Fruit fly (Drosophila melanogaster) whole organism, embryonic: ENCODE data around the gene Hr78.

Experiments used
- Ada2b ChIP-seq: fragments of 200-800 bp; sonication (Bioruptor generic); IDR thresholded peaks from 2 replicates; pipeline ENCODE4 v1.3.6; 2022; ENCODE audit warnings: missing biosample characterization, missing genetic modification characterization
- CG10267 ChIP-seq: fragments of 200-800 bp; sonication (Bioruptor generic); optimal IDR thresholded peaks from 2 replicates; lab custom pipeline; 2018; ENCODE audit warnings: missing biosample characterization, mild to moderate bottlenecking, missing genetic modification characterization, moderate library complexity
- CG11723 ChIP-seq: fragments of 200-800 bp; sonication (Bioruptor generic); optimal IDR thresholded peaks from 2 replicates; lab custom pipeline; 2017; ENCODE audit warnings: missing biosample characterization, mild to moderate bottlenecking, missing genetic modification characterization
- CG12071 ChIP-seq: fragments of 200-800 bp; sonication (Bioruptor generic); optimal IDR thresholded peaks from 3 replicates; lab custom pipeline; 2018; ENCODE audit warnings: missing biosample characterization, mild to moderate bottlenecking, missing genetic modification characterization
- CG1233 ChIP-seq: fragments of 200-800 bp; sonication (Bioruptor generic); optimal IDR thresholded peaks from 4 replicates; lab custom pipeline; 2018; ENCODE audit warnings: missing biosample characterization, mild to moderate bottlenecking, missing genetic modification characterization
- CG13775 ChIP-seq: fragments of 200-800 bp; sonication (Bioruptor generic); optimal IDR thresholded peaks from 3 replicates; lab custom pipeline; 2017; ENCODE audit warnings: missing biosample characterization, mild to moderate bottlenecking, missing genetic modification characterization
- CG1603 ChIP-seq: fragments of 200-800 bp; sonication (Bioruptor generic); optimal IDR thresholded peaks from 2 replicates; lab custom pipeline; 2019; ENCODE audit warnings: missing biosample characterization, mild to moderate bottlenecking, missing genetic modification characterization, moderate library complexity
- CG16779 ChIP-seq: fragments of 200-800 bp; sonication (Bioruptor generic); IDR thresholded peaks from 2 replicates; pipeline ENCODE4 v1.3.6; 2022; ENCODE audit warnings: missing biosample characterization, missing genetic modification characterization
- CG17568 ChIP-seq: fragments of 200-800 bp; sonication (Bioruptor generic); optimal IDR thresholded peaks from 2 replicates; lab custom pipeline; 2018; ENCODE audit warnings: missing biosample characterization, mild to moderate bottlenecking, missing genetic modification characterization, moderate library complexity
- CG30020 ChIP-seq: fragments of 200-800 bp; optimal IDR thresholded peaks from 2 replicates; lab custom pipeline; 2019; ENCODE audit warnings: missing biosample characterization, mild to moderate bottlenecking, missing genetic modification characterization, moderate library complexity
- CG31388 ChIP-seq: fragments of 200-800 bp; sonication (Bioruptor generic); optimal IDR thresholded peaks from 2 replicates; lab custom pipeline; 2016; ENCODE audit warnings: missing biosample characterization, missing genetic modification characterization
- CG3838 ChIP-seq: fragments of 200-800 bp; sonication (Bioruptor generic); optimal IDR thresholded peaks from 3 replicates; lab custom pipeline; 2016; ENCODE audit warnings: missing biosample characterization, missing genetic modification characterization
- CG42726 ChIP-seq: fragments of 200-800 bp; sonication (Bioruptor generic); IDR thresholded peaks from 2 replicates; pipeline ENCODE4 v1.3.6; 2022; ENCODE audit warnings: missing biosample characterization, missing genetic modification characterization; ENCODE audit not compliant: partially characterized antibody
- CG4282 ChIP-seq: fragments of 200-800 bp; sonication (Bioruptor generic); optimal IDR thresholded peaks from 2 replicates; lab custom pipeline; 2016; ENCODE audit warnings: missing biosample characterization, missing genetic modification characterization
- CG4820 ChIP-seq: fragments of 200-800 bp; sonication (Bioruptor generic); optimal IDR thresholded peaks from 3 replicates; lab custom pipeline; 2016; ENCODE audit warnings: missing biosample characterization, missing genetic modification characterization
- CG9797 ChIP-seq: fragments of 200-800 bp; sonication (Bioruptor generic); optimal IDR thresholded peaks from 3 replicates; lab custom pipeline; 2018; ENCODE audit warnings: missing biosample characterization, mild to moderate bottlenecking, missing genetic modification characterization
- Chrac-16 ChIP-seq: fragments of 200-800 bp; sonication (Bioruptor generic); optimal IDR thresholded peaks from 3 replicates; lab custom pipeline; 2016; ENCODE audit warnings: missing biosample characterization, missing genetic modification characterization
- Dll ChIP-seq: fragments of 200-800 bp; sonication (Bioruptor generic); IDR thresholded peaks from 4 replicates; pipeline ENCODE4 v1.3.6; 2022; ENCODE audit warnings: missing biosample characterization, missing genetic modification characterization; ENCODE audit not compliant: partially characterized antibody
- Gug ChIP-seq: fragments of 200-800 bp; sonication (Bioruptor generic); IDR thresholded peaks from 4 replicates; pipeline ENCODE4 v1.3.6; 2022; ENCODE audit warnings: missing biosample characterization, missing genetic modification characterization
- HLH3B ChIP-seq: fragments of 200-800 bp; sonication (Bioruptor generic); IDR thresholded peaks from 2 replicates; pipeline ENCODE4 v1.3.6; 2022; ENCODE audit warnings: missing biosample characterization, missing genetic modification characterization
- Hmx ChIP-seq: fragments of 200-800 bp; sonication (Bioruptor generic); optimal IDR thresholded peaks from 2 replicates; lab custom pipeline; 2016; ENCODE audit warnings: missing biosample characterization, missing genetic modification characterization
- Hr39 ChIP-seq: fragments of >200 bp; optimal IDR thresholded peaks from 2 replicates; lab custom pipeline; 2017
- Hr51 ChIP-seq, 2 experiments: fragments of 200-800 bp; sonication (Bioruptor generic); optimal IDR thresholded peaks; 2 replicates in 1 of 2; 3 replicates in 1 of 2; lab custom pipeline; 2016 to 2018; ENCODE audit warnings: missing biosample characterization in 2 of 2, missing genetic modification characterization in 2 of 2, mild to moderate bottlenecking in 1 of 2, moderate library complexity in 1 of 2
- MESR4 ChIP-seq: fragments of 200-800 bp; sonication (Bioruptor generic); optimal IDR thresholded peaks from 2 replicates; lab custom pipeline; 2018; ENCODE audit warnings: missing biosample characterization, mild to moderate bottlenecking, missing genetic modification characterization, moderate library complexity
- Nf-YA ChIP-seq: fragments of 200-800 bp; sonication (Bioruptor generic); IDR thresholded peaks from 2 replicates; pipeline ENCODE4 v1.3.6; 2022; ENCODE audit warnings: missing biosample characterization, missing genetic modification characterization
- Nf-YC ChIP-seq: fragments of 200-800 bp; optimal IDR thresholded peaks from 3 replicates; lab custom pipeline; 2019; ENCODE audit warnings: missing biosample characterization, mild to moderate bottlenecking, missing genetic modification characterization, moderate library complexity
- Opbp ChIP-seq: fragments of 200-800 bp; sonication (Bioruptor generic); IDR thresholded peaks from 3 replicates; pipeline ENCODE4 v1.3.6; 2022; ENCODE audit warnings: missing biosample characterization, missing genetic modification characterization; ENCODE audit not compliant: partially characterized antibody
- PHDP ChIP-seq: fragments of 200-800 bp; sonication (Bioruptor generic); optimal IDR thresholded peaks from 3 replicates; lab custom pipeline; 2018; ENCODE audit warnings: missing biosample characterization, mild to moderate bottlenecking, missing genetic modification characterization, moderate library complexity
- Taf1 ChIP-seq: fragments of 200-800 bp; sonication (Bioruptor generic); IDR thresholded peaks from 2 replicates; pipeline ENCODE4 v1.3.6; 2022; ENCODE audit warnings: missing biosample characterization, missing genetic modification characterization
- cas ChIP-seq: fragments of 200-800 bp; sonication (Bioruptor generic); IDR thresholded peaks from 2 replicates; pipeline ENCODE4 v1.3.6; 2022; ENCODE audit warnings: missing biosample characterization, missing genetic modification characterization
- corto ChIP-seq: fragments of 200-800 bp; sonication (Bioruptor generic); optimal IDR thresholded peaks from 2 replicates; lab custom pipeline; 2016; ENCODE audit warnings: missing biosample characterization, mild to moderate bottlenecking, missing genetic modification characterization, moderate library complexity
- croc ChIP-seq: fragments of 200-800 bp; sonication (Bioruptor generic); conservative IDR thresholded peaks from 3 replicates; pipeline ENCODE4 v1.3.6; 2022; ENCODE audit warnings: missing biosample characterization, missing genetic modification characterization
- crol ChIP-seq: fragments of 200-800 bp; sonication (Bioruptor generic); IDR thresholded peaks from 2 replicates; pipeline ENCODE4 v1.3.6; 2022; ENCODE audit warnings: missing biosample characterization, missing genetic modification characterization
- dimm ChIP-seq: fragments of 200-800 bp; sonication (Bioruptor generic); IDR thresholded peaks from 2 replicates; pipeline ENCODE4 v1.3.6; 2022; ENCODE audit warnings: missing biosample characterization, missing genetic modification characterization
- dmrt99B ChIP-seq: fragments of 200-800 bp; sonication (Bioruptor generic); optimal IDR thresholded peaks from 2 replicates; lab custom pipeline; 2018; ENCODE audit warnings: missing biosample characterization, mild to moderate bottlenecking, missing genetic modification characterization, moderate library complexity
- en ChIP-seq: fragments of 200-800 bp; sonication (Bioruptor generic); optimal IDR thresholded peaks from 2 replicates; lab custom pipeline; 2016; ENCODE audit warnings: missing biosample characterization, missing genetic modification characterization
- eyg ChIP-seq: fragments of 200-800 bp; sonication (Bioruptor generic); optimal IDR thresholded peaks from 3 replicates; lab custom pipeline; 2016; ENCODE audit warnings: missing biosample characterization, missing genetic modification characterization
- fd64A ChIP-seq: fragments of 200-800 bp; sonication (Bioruptor generic); optimal IDR thresholded peaks from 3 replicates; lab custom pipeline; 2018; ENCODE audit warnings: missing biosample characterization, mild to moderate bottlenecking, missing genetic modification characterization
- gcm2 ChIP-seq: fragments of 200-800 bp; sonication (Bioruptor generic); optimal IDR thresholded peaks from 2 replicates; lab custom pipeline; 2016; ENCODE audit warnings: missing biosample characterization, missing genetic modification characterization
- gsb-n ChIP-seq: fragments of 200-800 bp; sonication (Bioruptor generic); optimal IDR thresholded peaks from 3 replicates; lab custom pipeline; 2018; ENCODE audit warnings: missing biosample characterization, mild to moderate bottlenecking, missing genetic modification characterization
- kni ChIP-seq: fragments of 200-800 bp; sonication (Bioruptor generic); optimal IDR thresholded peaks from 3 replicates; lab custom pipeline; 2017; ENCODE audit warnings: mild to moderate bottlenecking, missing biosample characterization, missing genetic modification reagents, missing genetic modification characterization
- lilli ChIP-seq: fragments of 200-800 bp; sonication (Bioruptor generic); optimal IDR thresholded peaks from 3 replicates; lab custom pipeline; 2016; ENCODE audit warnings: missing biosample characterization, missing genetic modification characterization
- lola ChIP-seq, 3 experiments: fragments of >200 bp in 2 of 3; fragments of 200-800 bp in 1 of 3; sonication (Bioruptor generic) in 1 of 3; optimal IDR thresholded peaks; 2 replicates each; lab custom pipeline; 2017 to 2019; ENCODE audit warnings: missing biosample characterization in 3 of 3, missing genetic modification characterization in 3 of 3, mild to moderate bottlenecking in 1 of 3, moderate library complexity in 1 of 3
- maf-S ChIP-seq: fragments of 200-800 bp; sonication (Bioruptor generic); optimal IDR thresholded peaks from 2 replicates; lab custom pipeline; 2016; ENCODE audit warnings: missing biosample characterization, missing genetic modification characterization
- pho ChIP-seq: fragments of 200-800 bp; sonication (Bioruptor generic); optimal IDR thresholded peaks from 2 replicates; lab custom pipeline; 2016; ENCODE audit warnings: missing biosample characterization, missing genetic modification characterization
- rib ChIP-seq: fragments of 200-800 bp; sonication (Bioruptor generic); IDR thresholded peaks from 2 replicates; pipeline ENCODE4 v1.3.6; 2022; ENCODE audit warnings: missing biosample characterization, missing genetic modification characterization
- salm ChIP-seq: fragments of 200-800 bp; sonication (Bioruptor generic); optimal IDR thresholded peaks from 2 replicates; lab custom pipeline; 2018; ENCODE audit warnings: missing biosample characterization, mild to moderate bottlenecking, missing genetic modification characterization
- slp2 ChIP-seq: fragments of 200-800 bp; sonication (Bioruptor generic); optimal IDR thresholded peaks from 2 replicates; lab custom pipeline; 2016; ENCODE audit warnings: missing biosample characterization, missing genetic modification characterization
- tgo ChIP-seq: fragments of 200-800 bp; sonication (Bioruptor generic); IDR thresholded peaks from 3 replicates; pipeline ENCODE4 v1.3.6; 2022; ENCODE audit warnings: missing biosample characterization, missing genetic modification characterization
- vfl ChIP-seq: fragments of 200-800 bp; sonication (Bioruptor generic); optimal IDR thresholded peaks from 2 replicates; lab custom pipeline; 2016; ENCODE audit warnings: missing biosample characterization, missing genetic modification characterization

Hr78 gene

dm6 chr3L:21523059-21523836, 26.0 kb upstream of the Hr78 start, which contains the start of gene CG7611 (continued):
- TF ChIP-seq croc (GFP tag; lab: Robert Waterston, UW) (no peak), PHDP (tag; lab: Kevin White, UChicago) (no peak), gcm2 (GFP tag; lab: Kevin White, UChicago) (no peak), Hmx (no peak), vfl (GFP tag; lab: Kevin White, UChicago) (no peak), lilli (no peak), CG30020 (tag; lab: Kevin White, UChicago) (peak; percentile 87), CG4820 (GFP tag; lab: Kevin White, UChicago) (no peak), dmrt99B (no peak), salm (tag; lab: Kevin White, UChicago) (no peak), HLH3B (GFP tag; lab: Robert Waterston, UW) (no peak), CG16779 (GFP tag; lab: Robert Waterston, UW) (no peak), CG1233 (GFP tag; lab: Kevin White, UChicago) (no peak), Chrac-16 (GFP tag; lab: Kevin White, UChicago) (no peak), rib (GFP tag; lab: Robert Waterston, UW) (no peak), CG1603 (tag; lab: Kevin White, UChicago) (peak; percentile 29), Ada2b (no peak), en (GFP tag; lab: Kevin White, UChicago) (no peak), Hr39 (lab: Kevin White, UChicago) (no peak), Taf1 (GFP tag; lab: Robert Waterston, UW) (no peak), cas (no peak), crol (no peak), maf-S (GFP tag; lab: Kevin White, UChicago) (no peak), CG3838 (GFP tag; lab: Kevin White, UChicago) (no peak), CG12071 (GFP tag; lab: Kevin White, UChicago) (no peak), CG9797 (GFP tag; lab: Kevin White, UChicago) (peak; percentile 87), CG11723 (no peak), gsb-n (tag; lab: Kevin White, UChicago) (no peak), Opbp (GFP tag; lab: Robert Waterston, UW) (no peak), CG13775 (GFP tag; lab: Kevin White, UChicago) (no peak), kni (GFP tag; lab: Kevin White, UChicago) (no peak), MESR4 (GFP tag; lab: Kevin White, UChicago) (peak; percentile 97), CG4282 (GFP tag; lab: Kevin White, UChicago) (no peak), Nf-YC (no peak), eyg (no peak), fd64A (GFP tag; lab: Kevin White, UChicago) (no peak), corto (GFP tag; lab: Kevin White, UChicago) (no peak), Gug (GFP tag; lab: Robert Waterston, UW) (no peak), CG31388 (GFP tag; lab: Kevin White, UChicago) (no peak), pho (no peak), Nf-YA (GFP tag; lab: Robert Waterston, UW) (no peak), CG10267 (tag; lab: Kevin White, UChicago) (peak; percentile 48), CG42726 (GFP tag; lab: Robert Waterston, UW) (no peak), CG17568 (GFP tag; lab: Kevin White, UChicago) (no peak), Hr51 (GFP tag; optimal IDR thresholded peaks at IDR 0.05; lab: Kevin White, UChicago) (no peak), Dll (GFP tag; lab: Robert Waterston, UW) (0 out of 4 replicates have a peak, but pooled peaks have one; percentile 44), dimm (GFP tag; lab: Robert Waterston, UW) (no peak), slp2 (GFP tag; lab: Kevin White, UChicago) (no peak), lola (GFP tag; optimal IDR thresholded peaks at IDR 0.05; lab: Kevin White, UChicago) (no peak), tgo (GFP tag; lab: Robert Waterston, UW) (no peak)
